Fruit fly (Drosophila melanogaster): ENCODE results near the gene O-fut2.

Gene O-fut2

DNA sequence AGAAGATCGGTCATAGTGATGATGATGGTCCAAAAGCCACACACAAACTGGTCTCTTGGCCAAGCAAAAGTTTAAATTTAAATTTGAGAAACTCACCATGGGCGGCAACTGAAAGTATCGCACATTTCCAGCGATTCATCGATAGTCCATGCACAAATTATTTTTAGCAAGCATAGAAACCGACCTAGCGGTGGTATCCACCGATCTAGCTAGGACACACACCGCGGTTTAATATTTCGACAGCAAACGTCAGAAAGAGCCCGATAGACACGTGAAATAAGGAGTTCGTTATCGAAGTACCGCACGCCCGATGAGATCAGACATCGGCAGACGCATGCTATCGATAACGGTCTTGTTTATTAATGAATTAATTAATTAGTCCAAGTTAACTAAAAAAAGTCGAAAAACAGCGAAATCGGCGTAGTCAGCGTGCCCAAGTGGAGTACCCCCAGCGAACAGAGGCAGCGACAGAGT is 47.0 kb upstream of the O-fut2 start, which contains the start of gene CG14795 (continued):
- no peak for TF ChIP-seq Dfd (GFP tag; optimal IDR thresholded peaks at IDR 0.05)
- TF ChIP-seq CG14710 (tag; optimal IDR thresholded peaks at IDR 0.05): peak; percentile 75
- TF ChIP-seq slp2 (GFP tag; optimal IDR thresholded peaks at IDR 0.05): no peak
- TF ChIP-seq CG17612 (GFP tag; IDR thresholded peaks at IDR 0.05): no peak
- TF ChIP-seq Optix (GFP tag; IDR thresholded peaks at IDR 0.05): no peak
- peak; percentile 91 for TF ChIP-seq knrl (GFP tag; IDR thresholded peaks at IDR 0.05; ENCODE audit: partially characterized antibody)
- TF ChIP-seq CG2129 (GFP tag; IDR thresholded peaks at IDR 0.05; ENCODE audit: partially characterized antibody): peak; percentile 76
- peak; percentile 63 for TF ChIP-seq sug (tag; optimal IDR thresholded peaks at IDR 0.05)
- peak; percentile 2 for TF ChIP-seq NfI (GFP tag; optimal IDR thresholded peaks at IDR 0.05)
- TF ChIP-seq fu2 (GFP tag; optimal IDR thresholded peaks at IDR 0.05): peak; percentile 7
- no peak for TF ChIP-seq fd102C (GFP tag; optimal IDR thresholded peaks at IDR 0.05)
- no peak for TF ChIP-seq CG31224 (GFP tag; IDR thresholded peaks at IDR 0.05)
- TF ChIP-seq seq (GFP tag; IDR thresholded peaks at IDR 0.05): no peak
- no peak for TF ChIP-seq CG43689 (GFP tag; IDR thresholded peaks at IDR 0.05)
- no peak for TF ChIP-seq ttk (GFP tag; IDR thresholded peaks at IDR 0.05)
- peak; percentile 89 for TF ChIP-seq gfzf (GFP tag; optimal IDR thresholded peaks at IDR 0.05)
- peak; percentile 37 for TF ChIP-seq Hsf (GFP tag; optimal IDR thresholded peaks at IDR 0.05)
- peak; percentile 29 for TF ChIP-seq ems (GFP tag; optimal IDR thresholded peaks at IDR 0.05)
- TF ChIP-seq dmrt99B (tag; optimal IDR thresholded peaks at IDR 0.05): no peak
- no peak for TF ChIP-seq cad (GFP tag; optimal IDR thresholded peaks at IDR 0.05)
- TF ChIP-seq CG4730 (GFP tag; IDR thresholded peaks at IDR 0.05): no peak
- TF ChIP-seq h (optimal IDR thresholded peaks at IDR 0.05): no peak
- no peak for TF ChIP-seq maf-S (GFP tag; optimal IDR thresholded peaks at IDR 0.05)
- peak; percentile 60 for TF ChIP-seq CG8924 (tag; optimal IDR thresholded peaks at IDR 0.05)
- TF ChIP-seq CG8359 (GFP tag; optimal IDR thresholded peaks at IDR 0.05; ENCODE audit: borderline replicate concordance): no peak
- peak; percentile 88 for TF ChIP-seq Doc3 (GFP tag; IDR thresholded peaks at IDR 0.05; ENCODE audit: partially characterized antibody)
- TF ChIP-seq gcm (GFP tag; optimal IDR thresholded peaks at IDR 0.05): no peak
- no peak for TF ChIP-seq mirr (GFP tag; optimal IDR thresholded peaks at IDR 0.05)
- TF ChIP-seq CG12769 (tag; optimal IDR thresholded peaks at IDR 0.05): peak; percentile 49
- no peak for TF ChIP-seq gem (tag; optimal IDR thresholded peaks at IDR 0.05)
- no peak for TF ChIP-seq ind (GFP tag; optimal IDR thresholded peaks at IDR 0.05)
- TF ChIP-seq fru (optimal IDR thresholded peaks at IDR 0.05): no peak
- peak; percentile 31 for TF ChIP-seq CG17802 (tag; optimal IDR thresholded peaks at IDR 0.05)
- TF ChIP-seq Myb (GFP tag; optimal IDR thresholded peaks at IDR 0.05): peak; percentile 94
- TF ChIP-seq HmgD (GFP tag; optimal IDR thresholded peaks at IDR 0.05): peak; percentile 84
- no peak for TF ChIP-seq az2 (GFP tag; optimal IDR thresholded peaks at IDR 0.05)
- no peak for TF ChIP-seq Jarid2 (GFP tag; optimal IDR thresholded peaks at IDR 0.05)
- TF ChIP-seq CG1024 (GFP tag; IDR thresholded peaks at IDR 0.05): no peak
- TF ChIP-seq ap (GFP tag; IDR thresholded peaks at IDR 0.05): no peak
- peak; percentile 11 for TF ChIP-seq CG18262 (tag; optimal IDR thresholded peaks at IDR 0.05)
- no peak for TF ChIP-seq wek (GFP tag; optimal IDR thresholded peaks at IDR 0.05)
- peak; percentile 33; the same call in 1 of the 2 replicates for TF ChIP-seq CG6272 (GFP tag; IDR thresholded peaks at IDR 0.05)
- no peak for TF ChIP-seq z (GFP tag; IDR thresholded peaks at IDR 0.05)
- TF ChIP-seq CG11696 (GFP tag; IDR thresholded peaks at IDR 0.05): no peak
- no peak for TF ChIP-seq corto (GFP tag; optimal IDR thresholded peaks at IDR 0.05)
- TF ChIP-seq D (optimal IDR thresholded peaks at IDR 0.05): no peak
- TF ChIP-seq D (GFP tag; optimal IDR thresholded peaks at IDR 0.05): no peak
- peak; percentile 58 for TF ChIP-seq Nf-YC (tag; optimal IDR thresholded peaks at IDR 0.05)
- no peak for TF ChIP-seq CG12219 (GFP tag; optimal IDR thresholded peaks at IDR 0.05)
- TF ChIP-seq schlank (tag; optimal IDR thresholded peaks at IDR 0.05): no peak
- TF ChIP-seq CG14667 (GFP tag; IDR thresholded peaks at IDR 0.05): no peak
- TF ChIP-seq Dll (GFP tag; IDR thresholded peaks at IDR 0.05; ENCODE audit: partially characterized antibody): peak; percentile 93
